Fruit fly (Drosophila melanogaster) whole organism, prepupa: ENCODE data around the gene CG6788.

ENCODE experiments used
- CG11294 ChIP-seq: fragments of 200-800 bp; sonication (Bioruptor generic); IDR thresholded peaks from 2 replicates; pipeline ENCODE4 v1.3.6; 2022; ENCODE audit warnings: missing biosample characterization, missing genetic modification characterization
- CG11762 ChIP-seq: fragments of 200-800 bp; sonication (Bioruptor generic); optimal IDR thresholded peaks from 3 replicates; lab custom pipeline; 2016; ENCODE audit warnings: missing biosample characterization, missing genetic modification characterization; ENCODE audit not compliant: insufficient read depth
- CG31627 ChIP-seq: fragments of 200-800 bp; sonication (Bioruptor generic); optimal IDR thresholded peaks from 3 replicates; lab custom pipeline; 2016; ENCODE audit warnings: missing biosample characterization, missing genetic modification characterization
- CG6792 ChIP-seq: fragments of 200-800 bp; sonication (Bioruptor generic); optimal IDR thresholded peaks from 3 replicates; lab custom pipeline; 2016; ENCODE audit warnings: missing biosample characterization, missing genetic modification characterization
- CG9139 ChIP-seq: fragments of 200-800 bp; sonication (Bioruptor generic); optimal IDR thresholded peaks from 3 replicates; lab custom pipeline; 2017; ENCODE audit warnings: missing biosample characterization, mild to moderate bottlenecking, missing genetic modification characterization
- Hr38 ChIP-seq: sonication (Bioruptor generic); optimal IDR thresholded peaks from 2 replicates; lab custom pipeline; 2016; ENCODE audit warnings: missing biosample characterization, missing genetic modification characterization
- Hr39 ChIP-seq: fragments of 200-800 bp; sonication (Bioruptor generic); optimal IDR thresholded peaks from 2 replicates; lab custom pipeline; 2016; ENCODE audit warnings: missing biosample characterization, missing genetic modification characterization
- Lpt ChIP-seq: fragments of 200-800 bp; sonication (Bioruptor generic); optimal IDR thresholded peaks from 3 replicates; lab custom pipeline; 2016; ENCODE audit warnings: missing biosample characterization, missing genetic modification characterization
- OdsH ChIP-seq: fragments of 200-800 bp; sonication (Bioruptor generic); optimal IDR thresholded peaks from 3 replicates; lab custom pipeline; 2016; ENCODE audit warnings: missing biosample characterization, missing genetic modification characterization
- Sox14 ChIP-seq: fragments of 200-800 bp; sonication (Bioruptor generic); optimal IDR thresholded peaks from 3 replicates; lab custom pipeline; 2016; ENCODE audit warnings: missing biosample characterization, missing genetic modification characterization

dm6 chrX:17856029-17856428 lies 31.9 kb upstream of the CG6788 start, which contains the start of gene Mco4:
- TF ChIP-seq Hr39 (GFP tag; lab: Kevin White, UChicago) (no peak), CG31627 (GFP tag; lab: Kevin White, UChicago) (no peak), Hr38 (GFP tag; lab: Kevin White, UChicago) (no peak), Lpt (GFP tag; lab: Kevin White, UChicago) (no peak), OdsH (GFP tag; lab: Kevin White, UChicago) (no peak), CG6792 (no peak), CG11762 (GFP tag; lab: Kevin White, UChicago) (no peak), CG9139 (no peak), CG11294 (GFP tag; lab: Robert Waterston, UW) (no peak), Sox14 (no peak)
